Worm (Caenorhabditis elegans) whole organism, young adult: ENCODE results near the gene B0034.1.

Source experiments
- F49E8.2 ChIP-seq: sonication (generic microtip); optimal IDR thresholded peaks from 3 replicates; lab custom pipeline; 2017; ENCODE audit warnings: missing genetic modification characterization, mild to moderate bottlenecking, missing compliant biosample characterization, antibody characterized with exemption, moderate library complexity; ENCODE audit not compliant: insufficient read depth
- lin-40 ChIP-seq: sonication (generic microtip); optimal IDR thresholded peaks from 2 replicates; lab custom pipeline; 2016; ENCODE audit warnings: missing genetic modification characterization, mild to moderate bottlenecking, missing compliant biosample characterization, missing genotype, missing genetic modification reagents
- unc-130 ChIP-seq: sonication (generic microtip); optimal IDR thresholded peaks from 2 replicates; lab custom pipeline; 2016; ENCODE audit warnings: missing genetic modification reagents, missing genetic modification characterization, missing compliant biosample characterization

DNA sequence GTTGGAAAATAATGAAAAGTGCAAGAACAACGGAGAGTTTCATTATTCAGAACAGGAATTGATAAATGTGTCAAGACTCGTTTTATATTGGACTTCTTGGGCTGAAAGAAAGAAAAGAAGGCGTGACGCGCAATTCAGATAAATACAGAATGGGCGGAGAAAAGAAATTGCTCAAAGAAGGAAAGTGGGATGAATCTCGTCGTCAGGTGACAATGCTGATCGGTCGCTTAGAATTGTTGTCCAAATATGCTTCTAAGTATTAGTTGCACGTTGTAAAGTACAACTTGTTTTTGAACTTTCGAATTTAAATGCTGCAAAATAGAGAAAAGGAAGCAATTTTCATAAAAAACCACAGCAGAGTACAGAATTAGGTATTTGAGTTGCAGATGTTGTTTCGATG, 22.5 kb downstream of the B0034.1 start, which contains the start of gene ins-3:
- TF ChIP-seq unc-130 (GFP tag; lab: Kevin White, UChicago) (no peak), lin-40 (tag; lab: Kevin White, UChicago) (no peak), F49E8.2 (no peak)
